Worm (Caenorhabditis elegans) whole organism, L1 larva: ENCODE results near the gene ceh-38.

Source experiments
- Y116A8C.19 ChIP-seq: sonication (generic microtip); optimal IDR thresholded peaks from 2 replicates; lab custom pipeline; 2016; ENCODE audit warnings: missing compliant biosample characterization, missing genetic modification characterization, borderline replicate concordance
- ama-1 ChIP-seq: fragments of 150-350 bp; optimal IDR thresholded peaks from 2 replicates; lab custom pipeline; 2014
- blmp-1 ChIP-seq: fragments of 150-350 bp; optimal IDR thresholded peaks from 2 replicates; lab custom pipeline; 2014; ENCODE audit warnings: missing biosample characterization, missing genetic modification characterization
- ceh-63 ChIP-seq: fragments of 200-800 bp; sonication (Bioruptor generic); optimal IDR thresholded peaks from 2 replicates; lab custom pipeline; 2018; ENCODE audit warnings: mild to moderate bottlenecking, missing genetic modification characterization, missing compliant biosample characterization
- ceh-8 ChIP-seq: fragments of 200-800 bp; sonication (Bioruptor generic); optimal IDR thresholded peaks from 2 replicates; lab custom pipeline; 2018; ENCODE audit warnings: mild to moderate bottlenecking, missing genetic modification characterization, moderate library complexity, missing compliant biosample characterization
- ceh-82 ChIP-seq, 3 experiments: fragments of 150-350 bp in 1 of 3; sonication (generic microtip) in 2 of 3; optimal IDR thresholded peaks; 2 replicates each; lab custom pipeline; 2014 to 2017; ENCODE audit warnings: missing biosample characterization in 3 of 3, missing genetic modification characterization in 3 of 3
- efl-1 ChIP-seq, 4 experiments: fragments of 150-350 bp; optimal IDR thresholded peaks in 3 of 4; peaks in 1 of 4; 1 replicate in 1 of 4; 2 replicates in 3 of 4; lab custom pipeline; 2014; ENCODE audit warnings: missing biosample characterization in 2 of 4, missing genetic modification characterization in 2 of 4, missing genetic modification reagents in 2 of 4
- efl-3 ChIP-seq: fragments of 200-800 bp; sonication (Bioruptor generic); optimal IDR thresholded peaks from 2 replicates; lab custom pipeline; 2018; ENCODE audit warnings: mild to moderate bottlenecking, missing genetic modification characterization, missing compliant biosample characterization
- egl-13 ChIP-seq: sonication (generic microtip); optimal IDR thresholded peaks from 2 replicates; lab custom pipeline; 2016; ENCODE audit warnings: missing genotype, missing genetic modification reagents, missing genetic modification characterization, missing compliant biosample characterization
- fos-1 ChIP-seq: fragments of 150-350 bp; optimal IDR thresholded peaks from 2 replicates; lab custom pipeline; 2014; ENCODE audit warnings: missing biosample characterization, missing genetic modification characterization
- grh-1 ChIP-seq: fragments of 200-800 bp; sonication (Bioruptor generic); IDR thresholded peaks from 2 replicates; pipeline ENCODE4 v1.3.6; 2022; ENCODE audit warnings: missing genetic modification reagents, missing genetic modification characterization, missing compliant biosample characterization
- hlh-17 ChIP-seq: fragments of 200-800 bp; sonication (Bioruptor generic); optimal IDR thresholded peaks from 2 replicates; lab custom pipeline; 2018; ENCODE audit warnings: missing genetic modification characterization, mild to moderate bottlenecking, missing compliant biosample characterization, moderate library complexity, borderline replicate concordance
- hpl-2 ChIP-seq: fragments of 150-350 bp; optimal IDR thresholded peaks from 2 replicates; lab custom pipeline; 2014; ENCODE audit warnings: missing biosample characterization, missing genetic modification reagents, missing genetic modification characterization
- jun-1 ChIP-seq: fragments of 150-350 bp; optimal IDR thresholded peaks from 2 replicates; lab custom pipeline; 2014; ENCODE audit warnings: missing biosample characterization, missing genetic modification reagents, missing genetic modification characterization
- lin-15B ChIP-seq: fragments of 150-350 bp; sonication (generic microtip); optimal IDR thresholded peaks from 3 replicates; lab custom pipeline; 2014; ENCODE audit warnings: missing biosample characterization, missing genetic modification characterization
- lin-35 ChIP-seq, 2 experiments: fragments of 150-350 bp; optimal IDR thresholded peaks; 2 replicates each; lab custom pipeline; 2014; ENCODE audit warnings: missing biosample characterization in 2 of 2, missing genetic modification characterization in 2 of 2, missing genetic modification reagents in 2 of 2
- lin-39 ChIP-seq: fragments of 150-350 bp; optimal IDR thresholded peaks from 2 replicates; lab custom pipeline; 2014; ENCODE audit warnings: missing biosample characterization, missing genetic modification reagents, missing genetic modification characterization
- lsy-2 ChIP-seq, 2 experiments: fragments of 150-350 bp; optimal IDR thresholded peaks; 2 replicates each; lab custom pipeline; 2014; ENCODE audit warnings: missing biosample characterization in 2 of 2, missing genetic modification characterization in 2 of 2
- mef-2 ChIP-seq: fragments of 150-350 bp; optimal IDR thresholded peaks from 2 replicates; lab custom pipeline; 2014; ENCODE audit warnings: missing biosample characterization, missing genetic modification characterization
- nhr-11 ChIP-seq: fragments of 150-350 bp; optimal IDR thresholded peaks from 2 replicates; lab custom pipeline; 2014; ENCODE audit warnings: missing biosample characterization, missing genetic modification characterization
- nhr-12 ChIP-seq: sonication (generic microtip); optimal IDR thresholded peaks from 2 replicates; lab custom pipeline; 2017; ENCODE audit warnings: missing biosample characterization, missing genetic modification characterization
- nhr-19 ChIP-seq: fragments of 200-800 bp; sonication (Bioruptor generic); conservative IDR thresholded peaks from 2 replicates; pipeline ENCODE4 v1.3.6; 2022; ENCODE audit warnings: missing genetic modification characterization, missing compliant biosample characterization
- nhr-20 ChIP-seq: sonication (generic microtip); optimal IDR thresholded peaks from 2 replicates; lab custom pipeline; 2016; ENCODE audit warnings: mild to moderate bottlenecking, missing genetic modification characterization, missing compliant biosample characterization
- nhr-47 ChIP-seq: sonication (generic microtip); optimal IDR thresholded peaks from 2 replicates; lab custom pipeline; 2016; ENCODE audit warnings: mild to moderate bottlenecking, missing genetic modification characterization, moderate library complexity, missing compliant biosample characterization
- nhr-76 ChIP-seq: sonication (generic microtip); optimal IDR thresholded peaks from 2 replicates; lab custom pipeline; 2017; ENCODE audit warnings: missing biosample characterization, missing genetic modification characterization
- nhr-77 ChIP-seq: fragments of 150-350 bp; optimal IDR thresholded peaks from 2 replicates; lab custom pipeline; 2014; ENCODE audit warnings: missing biosample characterization, missing genetic modification characterization
- nhr-84 ChIP-seq: sonication (generic microtip); optimal IDR thresholded peaks from 2 replicates; lab custom pipeline; 2017; ENCODE audit warnings: missing biosample characterization, missing genetic modification characterization
- pax-3 ChIP-seq: fragments of 200-800 bp; sonication (Bioruptor generic); optimal IDR thresholded peaks from 2 replicates; lab custom pipeline; 2018; ENCODE audit warnings: mild to moderate bottlenecking, missing genetic modification characterization, moderate library complexity, missing compliant biosample characterization
- rnt-1 ChIP-seq: sonication (generic microtip); optimal IDR thresholded peaks from 2 replicates; lab custom pipeline; 2016; ENCODE audit warnings: mild to moderate bottlenecking, missing genetic modification characterization, moderate library complexity, missing compliant biosample characterization
- skn-1 ChIP-seq: fragments of 150-350 bp; optimal IDR thresholded peaks from 2 replicates; lab custom pipeline; 2014; ENCODE audit warnings: missing biosample characterization, missing genetic modification characterization
- snpc-4 ChIP-seq: fragments of 150-350 bp; optimal IDR thresholded peaks from 2 replicates; lab custom pipeline; 2014; ENCODE audit warnings: missing biosample characterization, missing genetic modification characterization
- tbx-2 ChIP-seq: sonication (generic microtip); optimal IDR thresholded peaks from 2 replicates; lab custom pipeline; 2016; ENCODE audit warnings: missing genetic modification characterization, missing compliant biosample characterization
- tlp-1 ChIP-seq: fragments of 150-350 bp; optimal IDR thresholded peaks from 2 replicates; lab custom pipeline; 2014; ENCODE audit warnings: missing biosample characterization, missing genetic modification characterization
- unc-130 ChIP-seq: fragments of 150-350 bp; optimal IDR thresholded peaks from 2 replicates; lab custom pipeline; 2017; ENCODE audit warnings: missing biosample characterization, missing genetic modification characterization, inconsistent platforms
- unc-30 ChIP-seq: sonication (generic microtip); optimal IDR thresholded peaks from 2 replicates; lab custom pipeline; 2017; ENCODE audit warnings: missing biosample characterization, missing genetic modification characterization
- vab-15 ChIP-seq: sonication (generic microtip); optimal IDR thresholded peaks from 2 replicates; lab custom pipeline; 2017; ENCODE audit warnings: missing genotype, mild to moderate bottlenecking, missing genetic modification characterization, missing compliant biosample characterization
- xbp-1 ChIP-seq: sonication (generic microtip); optimal IDR thresholded peaks from 2 replicates; lab custom pipeline; 2016; ENCODE audit warnings: missing genetic modification characterization, missing compliant biosample characterization
- zip-4 ChIP-seq: fragments of 200-800 bp; sonication (Bioruptor generic); optimal IDR thresholded peaks from 2 replicates; lab custom pipeline; 2018; ENCODE audit warnings: mild to moderate bottlenecking, missing genetic modification characterization, moderate library complexity, missing compliant biosample characterization
- ztf-11 ChIP-seq, 2 experiments: sonication (generic microtip); optimal IDR thresholded peaks; 2 replicates each; lab custom pipeline; 2016 to 2017; ENCODE audit warnings: missing genetic modification characterization in 2 of 2, missing biosample characterization in 1 of 2, missing compliant biosample characterization in 1 of 2
- ztf-4 ChIP-seq: fragments of 150-350 bp; optimal IDR thresholded peaks from 2 replicates; lab custom pipeline; 2014; ENCODE audit warnings: missing biosample characterization, missing genetic modification characterization

Gene ceh-38

DNA sequence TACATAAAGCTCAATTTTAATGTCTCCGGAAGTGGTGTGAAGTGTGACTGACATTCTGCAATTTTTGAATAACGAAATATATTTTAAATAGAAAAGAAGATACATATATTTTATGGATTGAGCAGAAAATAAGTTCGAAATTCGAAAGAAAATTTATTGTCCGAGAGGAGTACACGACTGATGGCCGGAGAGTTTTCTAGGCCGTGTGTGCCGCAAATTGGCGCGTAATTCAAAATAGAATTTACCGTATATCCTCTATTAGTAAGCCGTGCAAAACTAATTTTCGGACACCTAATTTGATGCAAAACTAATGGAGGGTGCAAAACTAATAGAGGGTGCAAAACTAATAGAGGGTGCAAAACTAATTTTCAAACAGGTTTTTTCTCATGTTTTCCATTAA is 38.0 kb upstream of the ceh-38 start, which contains the start of gene cyn-10 (continued):
- TF ChIP-seq efl-3 (GFP tag; lab: Kevin White, UChicago) (peak; percentile 75), pax-3 (peak; percentile 93), lin-15B (tag; lab: Kevin White, UChicago) (peak; percentile 38), lin-39 (tag; lab: Kevin White, UChicago) (peak; percentile 52), efl-1 (optimal IDR thresholded peaks at IDR 0.05; lab: Kevin White, UChicago) (peak; percentile 97 to 98), efl-1 (GFP tag; optimal IDR thresholded peaks at IDR 0.05 in 1 of 2; lab: Kevin White, UChicago) (peak; percentile 97 to 100), nhr-47 (tag; lab: Kevin White, UChicago) (peak; percentile 96), lin-35 (GFP tag; optimal IDR thresholded peaks at IDR 0.05; lab: Kevin White, UChicago) (peak; percentile 96 to 97), ztf-11 (tag; optimal IDR thresholded peaks at IDR 0.05; lab: Kevin White, UChicago) (peak in 1 of 2 experiments; percentile 99), nhr-77 (tag; lab: Kevin White, UChicago) (no peak), grh-1 (GFP tag; lab: Robert Waterston, UW) (peak; percentile 84), ama-1 (lab: Kevin White, UChicago) (no peak), nhr-11 (tag; lab: Kevin White, UChicago) (peak; percentile 13), Y116A8C.19 (tag; lab: Kevin White, UChicago) (peak; percentile 91), mef-2 (tag; lab: Kevin White, UChicago) (no peak), ceh-8 (GFP tag; lab: Kevin White, UChicago) (peak; percentile 75), tbx-2 (tag; lab: Kevin White, UChicago) (peak; percentile 94), snpc-4 (tag; lab: Kevin White, UChicago) (peak; percentile 44), fos-1 (tag; lab: Kevin White, UChicago) (no peak), rnt-1 (tag; lab: Kevin White, UChicago) (peak; percentile 99), zip-4 (GFP tag; lab: Kevin White, UChicago) (peak; percentile 57), unc-130 (peak; percentile 84), nhr-12 (tag; lab: Kevin White, UChicago) (no peak), hlh-17 (GFP tag; lab: Kevin White, UChicago) (peak; percentile 87), jun-1 (tag; lab: Kevin White, UChicago) (no peak), xbp-1 (peak; percentile 92), ztf-4 (tag; lab: Kevin White, UChicago) (peak; percentile 66)

DNA sequence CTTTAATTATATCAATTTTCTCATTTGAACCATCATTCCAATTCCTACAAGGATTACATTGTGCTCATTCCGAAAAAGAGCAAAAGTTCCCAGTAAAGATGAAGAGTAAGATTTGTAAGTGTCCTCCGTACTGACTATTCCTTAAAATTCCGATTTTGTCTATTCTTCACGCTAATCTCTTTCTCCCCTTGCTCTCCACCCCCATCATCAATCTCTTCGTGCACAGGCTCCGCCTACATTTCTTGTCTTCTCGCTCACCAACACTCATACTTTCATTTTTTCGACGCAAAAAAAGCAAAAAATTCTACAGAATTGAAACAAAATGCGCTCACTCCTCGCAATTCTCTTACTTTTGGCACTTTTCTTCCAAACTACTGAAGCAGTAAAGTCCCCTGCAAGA is 35.5 kb upstream of the ceh-38 start, which contains the start of gene B0252.8:
B0252.8 (plus strand) TSS at position 292 of the 400 bp plus-strand sequence.
- TF ChIP-seq unc-30 (tag; lab: Kevin White, UChicago) (no peak), grh-1 (GFP tag; lab: Robert Waterston, UW) (no peak), nhr-19 (GFP tag; lab: Robert Waterston, UW) (no peak), nhr-76 (tag; lab: Kevin White, UChicago) (no peak), vab-15 (tag; lab: Kevin White, UChicago) (no peak), pax-3 (no peak), egl-13 (tag; lab: Kevin White, UChicago) (no peak), hlh-17 (GFP tag; lab: Kevin White, UChicago) (no peak), ceh-82 (tag; optimal IDR thresholded peaks at IDR 0.05; lab: Kevin White, UChicago) (no peak), ceh-8 (GFP tag; lab: Kevin White, UChicago) (no peak), nhr-84 (tag; lab: Kevin White, UChicago) (no peak), skn-1 (tag; lab: Kevin White, UChicago) (no peak), hpl-2 (GFP tag; lab: Kevin White, UChicago) (no peak), blmp-1 (tag; lab: Kevin White, UChicago) (no peak), ceh-63 (GFP tag; lab: Kevin White, UChicago) (no peak), ztf-4 (tag; lab: Kevin White, UChicago) (no peak), tlp-1 (tag; lab: Kevin White, UChicago) (no peak), lin-39 (tag; lab: Kevin White, UChicago) (no peak), nhr-20 (tag; lab: Kevin White, UChicago) (no peak), lsy-2 (tag; optimal IDR thresholded peaks at IDR 0.05; lab: Kevin White, UChicago) (no peak)
- TF ChIP-seq, all 84 proteins: peak for 0
